Worm (Caenorhabditis elegans) whole organism, midembryonic: ENCODE measurements around the gene F10C1.1.

Source experiments
- T22C8.4 ChIP-seq: fragments of 200-800 bp; sonication (Bioruptor generic); IDR thresholded peaks from 2 replicates; pipeline ENCODE4 v1.3.6; 2022; ENCODE audit warnings: missing genetic modification characterization, missing compliant biosample characterization
- flt-1 ChIP-seq: fragments of 200-800 bp; sonication (Bioruptor generic); IDR thresholded peaks from 2 replicates; pipeline ENCODE4 v1.3.6; 2022; ENCODE audit warnings: missing genetic modification characterization, missing compliant biosample characterization
- ref-1 ChIP-seq: fragments of 200-800 bp; sonication (Bioruptor generic); conservative IDR thresholded peaks from 2 replicates; pipeline ENCODE4 v1.3.6; 2022; ENCODE audit warnings: missing genetic modification reagents, missing genetic modification characterization, missing compliant biosample characterization
- tab-1 ChIP-seq: fragments of 200-800 bp; sonication (Bioruptor generic); IDR thresholded peaks from 2 replicates; pipeline ENCODE4 v1.3.6; 2022; ENCODE audit warnings: missing genetic modification characterization, missing compliant biosample characterization
- ztf-23 ChIP-seq: fragments of 200-800 bp; sonication (Bioruptor generic); IDR thresholded peaks from 2 replicates; pipeline ENCODE4 v1.3.6; 2022; ENCODE audit warnings: missing genetic modification reagents, missing genetic modification characterization, missing compliant biosample characterization

DNA sequence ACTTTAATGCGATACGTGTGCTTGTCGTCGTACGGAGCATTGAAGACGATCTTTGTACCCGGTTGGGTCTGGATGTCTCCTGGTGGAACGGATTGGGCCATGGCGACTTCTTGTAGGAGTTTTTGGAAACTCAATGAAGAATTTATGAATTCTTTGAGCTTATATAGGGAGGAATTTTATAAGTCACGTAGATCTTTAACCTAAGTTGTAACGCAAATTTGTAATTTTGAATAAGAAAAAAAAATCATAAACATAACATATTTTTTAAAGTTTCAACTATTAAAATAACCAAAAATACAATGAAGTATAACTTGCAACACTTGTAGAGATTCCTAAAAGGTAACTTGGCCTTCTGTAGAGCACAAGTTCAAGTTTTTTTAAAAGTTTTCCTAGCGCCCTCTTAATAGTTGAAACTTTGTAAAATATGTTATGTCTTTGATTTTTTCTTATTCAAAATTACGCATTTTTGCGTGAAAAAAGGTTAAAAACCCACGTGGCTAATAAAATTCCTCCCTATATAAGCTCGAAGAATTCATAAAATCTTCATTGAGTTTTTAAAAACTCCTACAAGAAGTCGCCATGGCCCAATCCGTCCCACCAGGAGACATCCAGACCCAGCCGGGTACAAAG is 23.4 kb downstream of the F10C1.1 start, which contains the start of the genes msp-63 and msp-142:
- TF ChIP-seq flt-1 (GFP tag; lab: Robert Waterston, UW), result no peak
- no peak for TF ChIP-seq tab-1 (GFP tag; lab: Robert Waterston, UW)
- TF ChIP-seq ref-1 (GFP tag; lab: Robert Waterston, UW), result no peak
- no peak for TF ChIP-seq T22C8.4 (GFP tag; lab: Robert Waterston, UW)
- TF ChIP-seq ztf-23, result no peak
